Fruit fly (Drosophila melanogaster) whole organism, wandering third instar larva: ENCODE measurements around the gene RpS14a.

Experiments
- Hnf4 ChIP-seq: fragments of 200-800 bp; sonication (Bioruptor generic); optimal IDR thresholded peaks from 2 replicates; lab custom pipeline; 2016; ENCODE audit warnings: missing biosample characterization, mild to moderate bottlenecking, missing genetic modification characterization
- h ChIP-seq: fragments of 200-800 bp; sonication (Bioruptor generic); optimal IDR thresholded peaks from 3 replicates; lab custom pipeline; 2016; ENCODE audit warnings: missing biosample characterization, mild to moderate bottlenecking, missing genetic modification characterization
- psq ChIP-seq: fragments of 200-800 bp; sonication (Bioruptor generic); optimal IDR thresholded peaks from 3 replicates; lab custom pipeline; 2017; ENCODE audit warnings: missing biosample characterization, mild to moderate bottlenecking, missing genetic modification characterization, moderate library complexity

DNA sequence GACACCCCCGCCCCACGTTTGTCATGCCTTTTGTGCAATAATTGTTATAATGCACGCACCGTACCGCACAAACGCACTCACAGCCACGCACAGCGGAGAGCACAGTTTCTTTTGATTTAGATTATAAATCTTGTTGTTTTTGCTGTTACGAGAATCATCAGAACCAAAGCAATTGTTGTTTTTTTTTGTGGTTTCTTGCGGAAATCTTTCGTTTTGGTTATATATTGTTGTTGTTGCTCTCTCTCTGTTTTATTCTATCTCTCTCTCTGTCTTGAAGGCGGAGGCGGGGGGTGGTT is 34.3 kb downstream of the RpS14a start:
- TF ChIP-seq psq (GFP tag; lab: Kevin White, UChicago) (no peak), Hnf4 (no peak), h (GFP tag; lab: Kevin White, UChicago) (no peak)
